Fruit fly (Drosophila melanogaster) whole organism, embryonic: ENCODE measurements around the gene CG43085.
A peak's percentile ranks its signal among the peaks of the same experiment; 100 is the strongest.

ENCODE experiments used
- BEAF-32 ChIP-seq: fragments of 200-800 bp; sonication (Bioruptor generic); optimal IDR thresholded peaks from 3 replicates; lab custom pipeline; 2017; ENCODE audit warnings: missing biosample characterization, missing genetic modification characterization, mild to moderate bottlenecking, moderate library complexity, missing genetic modification reagents
- CG10147 ChIP-seq: fragments of 200-800 bp; sonication (Bioruptor generic); optimal IDR thresholded peaks from 2 replicates; lab custom pipeline; 2019; ENCODE audit warnings: missing biosample characterization, mild to moderate bottlenecking, missing genetic modification characterization, moderate library complexity
- CG10321 ChIP-seq: fragments of 200-800 bp; sonication (Bioruptor generic); IDR thresholded peaks from 2 replicates; pipeline ENCODE4 v1.3.6; 2022; ENCODE audit warnings: missing biosample characterization, missing genetic modification characterization
- CG10565 ChIP-seq: fragments of 200-800 bp; sonication (Bioruptor generic); optimal IDR thresholded peaks from 3 replicates; lab custom pipeline; 2016; ENCODE audit warnings: missing biosample characterization, mild to moderate bottlenecking, missing genetic modification characterization
- CG11085 ChIP-seq: fragments of 200-800 bp; sonication (Bioruptor generic); IDR thresholded peaks from 2 replicates; pipeline ENCODE4 v1.3.6; 2022; ENCODE audit warnings: missing biosample characterization, missing genetic modification characterization
- CG11456 ChIP-seq: fragments of 200-800 bp; sonication (Bioruptor generic); IDR thresholded peaks from 3 replicates; pipeline ENCODE4 v1.3.6; 2022; ENCODE audit warnings: missing biosample characterization, missing genetic modification characterization
- CG11695 ChIP-seq: fragments of 200-800 bp; sonication (Bioruptor generic); IDR thresholded peaks from 3 replicates; pipeline ENCODE4 v1.3.6; 2022; ENCODE audit warnings: missing biosample characterization, missing genetic modification characterization
- CG12219 ChIP-seq: fragments of 200-800 bp; sonication (Bioruptor generic); optimal IDR thresholded peaks from 3 replicates; lab custom pipeline; 2018; ENCODE audit warnings: missing biosample characterization, mild to moderate bottlenecking, missing genetic modification characterization
- CG13123 ChIP-seq: fragments of 200-800 bp; sonication (Bioruptor generic); optimal IDR thresholded peaks from 2 replicates; lab custom pipeline; 2016; ENCODE audit warnings: missing biosample characterization, missing genetic modification characterization
- CG13296 ChIP-seq: fragments of 200-800 bp; sonication (Bioruptor generic); optimal IDR thresholded peaks from 3 replicates; lab custom pipeline; 2018; ENCODE audit warnings: missing biosample characterization, mild to moderate bottlenecking, missing genetic modification characterization
- CG13424 ChIP-seq: fragments of 200-800 bp; sonication (Bioruptor generic); optimal IDR thresholded peaks from 2 replicates; lab custom pipeline; 2019; ENCODE audit warnings: missing biosample characterization, mild to moderate bottlenecking, missing genetic modification characterization, moderate library complexity
- CG14050 ChIP-seq: fragments of 200-800 bp; sonication (Bioruptor generic); IDR thresholded peaks from 3 replicates; pipeline ENCODE4 v1.3.6; 2022; ENCODE audit warnings: missing biosample characterization, missing genetic modification characterization
- CG15073 ChIP-seq: fragments of 200-800 bp; sonication (Bioruptor generic); optimal IDR thresholded peaks from 2 replicates; lab custom pipeline; 2016; ENCODE audit warnings: missing biosample characterization, missing genetic modification characterization
- CG17361 ChIP-seq: fragments of 200-800 bp; sonication (Bioruptor generic); IDR thresholded peaks from 3 replicates; pipeline ENCODE4 v1.3.6; 2022; ENCODE audit warnings: missing biosample characterization, missing genetic modification characterization
- CG18599 ChIP-seq: fragments of 200-800 bp; sonication (Bioruptor generic); optimal IDR thresholded peaks from 3 replicates; lab custom pipeline; 2017; ENCODE audit warnings: missing biosample characterization, missing genetic modification characterization, mild to moderate bottlenecking, moderate library complexity, missing genetic modification reagents
- CG2712 ChIP-seq: fragments of 200-800 bp; optimal IDR thresholded peaks from 3 replicates; lab custom pipeline; 2019; ENCODE audit warnings: missing biosample characterization, mild to moderate bottlenecking, missing genetic modification characterization, moderate library complexity
- CG2889 ChIP-seq: fragments of 200-800 bp; sonication (Bioruptor generic); IDR thresholded peaks from 3 replicates; pipeline ENCODE4 v1.3.6; 2022; ENCODE audit warnings: missing biosample characterization, missing genetic modification characterization
- CG3065 ChIP-seq: fragments of 200-800 bp; sonication (Bioruptor generic); optimal IDR thresholded peaks from 2 replicates; lab custom pipeline; 2016; ENCODE audit warnings: missing biosample characterization, missing genetic modification characterization
- CG31224 ChIP-seq: fragments of 200-800 bp; sonication (Bioruptor generic); IDR thresholded peaks from 2 replicates; pipeline ENCODE4 v1.3.6; 2022; ENCODE audit warnings: missing biosample characterization, missing genetic modification characterization
- CG32532 ChIP-seq: fragments of 200-800 bp; sonication (Bioruptor generic); IDR thresholded peaks from 2 replicates; pipeline ENCODE4 v1.3.6; 2022; ENCODE audit warnings: missing biosample characterization, missing genetic modification characterization
- CG32772 ChIP-seq: fragments of 200-800 bp; sonication (Bioruptor generic); IDR thresholded peaks from 2 replicates; pipeline ENCODE4 v1.3.6; 2022; ENCODE audit warnings: missing biosample characterization, missing genetic modification characterization
- CG3838 ChIP-seq: fragments of 200-800 bp; sonication (Bioruptor generic); optimal IDR thresholded peaks from 3 replicates; lab custom pipeline; 2016; ENCODE audit warnings: missing biosample characterization, missing genetic modification characterization
- CG4424 ChIP-seq: fragments of 200-800 bp; sonication (Bioruptor generic); optimal IDR thresholded peaks from 3 replicates; lab custom pipeline; 2016; ENCODE audit warnings: missing biosample characterization, missing genetic modification characterization
- CG4617 ChIP-seq: fragments of 200-800 bp; sonication (Bioruptor generic); optimal IDR thresholded peaks from 3 replicates; lab custom pipeline; 2016; ENCODE audit warnings: missing biosample characterization, missing genetic modification characterization, borderline replicate concordance
- CG6683 ChIP-seq: fragments of 200-800 bp; sonication (Bioruptor generic); optimal IDR thresholded peaks from 2 replicates; lab custom pipeline; 2017; ENCODE audit warnings: missing biosample characterization, mild to moderate bottlenecking, missing genetic modification characterization, missing genetic modification reagents
- CG6689 ChIP-seq: fragments of 200-800 bp; sonication (Bioruptor generic); IDR thresholded peaks from 2 replicates; pipeline ENCODE4 v1.3.6; 2022; ENCODE audit warnings: missing biosample characterization, missing genetic modification characterization
- CG7357 ChIP-seq: fragments of 200-800 bp; sonication (Bioruptor generic); IDR thresholded peaks from 3 replicates; pipeline ENCODE4 v1.3.6; 2022; ENCODE audit warnings: missing biosample characterization, missing genetic modification characterization
- CG9215 ChIP-seq: fragments of 200-800 bp; sonication (Bioruptor generic); IDR thresholded peaks from 2 replicates; pipeline ENCODE4 v1.3.6; 2022; ENCODE audit warnings: missing biosample characterization, missing genetic modification characterization
- CG9609 ChIP-seq: fragments of 200-800 bp; sonication (Bioruptor generic); optimal IDR thresholded peaks from 3 replicates; lab custom pipeline; 2016; ENCODE audit warnings: missing biosample characterization, missing genetic modification characterization
- CG9727 ChIP-seq: fragments of 200-800 bp; sonication (Bioruptor generic); optimal IDR thresholded peaks from 3 replicates; lab custom pipeline; 2017; ENCODE audit warnings: missing biosample characterization, mild to moderate bottlenecking, missing genetic modification characterization
- Dip2 ChIP-seq: fragments of 200-800 bp; sonication (Bioruptor generic); IDR thresholded peaks from 2 replicates; pipeline ENCODE4 v1.3.6; 2022; ENCODE audit warnings: missing biosample characterization, missing genetic modification characterization
- Dref ChIP-seq: fragments of 200-800 bp; sonication (Bioruptor generic); IDR thresholded peaks from 2 replicates; pipeline ENCODE4 v1.3.6; 2022; ENCODE audit warnings: missing biosample characterization, missing genetic modification characterization
- Ets65A ChIP-seq: fragments of 200-800 bp; sonication (Bioruptor generic); peaks from one replicate; lab custom pipeline; 2016; ENCODE audit warnings: missing biosample characterization, missing genetic modification characterization
- HLH4C ChIP-seq: fragments of 200-800 bp; sonication (Bioruptor generic); IDR thresholded peaks from 3 replicates; pipeline ENCODE4 v1.3.6; 2022; ENCODE audit warnings: missing biosample characterization, missing genetic modification characterization; ENCODE audit not compliant: partially characterized antibody
- Hr51 ChIP-seq, 2 experiments: fragments of 200-800 bp; sonication (Bioruptor generic); optimal IDR thresholded peaks; 2 replicates in 1 of 2; 3 replicates in 1 of 2; lab custom pipeline; 2016 to 2018; ENCODE audit warnings: missing biosample characterization in 2 of 2, missing genetic modification characterization in 2 of 2, mild to moderate bottlenecking in 1 of 2, moderate library complexity in 1 of 2
- Jarid2 ChIP-seq: fragments of 200-800 bp; sonication (Bioruptor generic); optimal IDR thresholded peaks from 3 replicates; lab custom pipeline; 2017; ENCODE audit warnings: mild to moderate bottlenecking, missing biosample characterization, missing genetic modification reagents, missing genetic modification characterization
- Meics ChIP-seq: fragments of 200-800 bp; sonication (Bioruptor generic); optimal IDR thresholded peaks from 2 replicates; lab custom pipeline; 2017; ENCODE audit warnings: missing biosample characterization, mild to moderate bottlenecking, missing genetic modification characterization
- Oli ChIP-seq: fragments of 200-800 bp; sonication (Bioruptor generic); optimal IDR thresholded peaks from 2 replicates; lab custom pipeline; 2018; ENCODE audit warnings: missing biosample characterization, mild to moderate bottlenecking, missing genetic modification characterization, moderate library complexity
- Side ChIP-seq: fragments of 200-800 bp; sonication (Bioruptor generic); optimal IDR thresholded peaks from 2 replicates; lab custom pipeline; 2016; ENCODE audit warnings: missing biosample characterization, missing genetic modification characterization
- btn ChIP-seq: fragments of 200-800 bp; sonication (Bioruptor generic); optimal IDR thresholded peaks from 2 replicates; lab custom pipeline; 2016; ENCODE audit warnings: missing biosample characterization, missing genetic modification characterization
- caup ChIP-seq: fragments of 200-800 bp; sonication (Bioruptor generic); optimal IDR thresholded peaks from 3 replicates; lab custom pipeline; 2017; ENCODE audit warnings: missing biosample characterization, mild to moderate bottlenecking, missing genetic modification characterization, moderate library complexity; ENCODE audit not compliant: severe bottlenecking
- chif ChIP-seq, 2 experiments: fragments of 200-800 bp; sonication (Bioruptor generic); optimal IDR thresholded peaks; 3 replicates each; lab custom pipeline; 2016; ENCODE audit warnings: missing biosample characterization in 2 of 2, missing genetic modification characterization in 2 of 2
- crc ChIP-seq: fragments of 200-800 bp; sonication (Bioruptor generic); optimal IDR thresholded peaks from 2 replicates; lab custom pipeline; 2016; ENCODE audit warnings: missing biosample characterization, missing genetic modification characterization
- dm ChIP-seq: fragments of 200-800 bp; sonication (Bioruptor generic); optimal IDR thresholded peaks from 3 replicates; lab custom pipeline; 2016; ENCODE audit warnings: missing biosample characterization, missing genetic modification characterization
- fd102C ChIP-seq: fragments of 200-800 bp; sonication (Bioruptor generic); optimal IDR thresholded peaks from 2 replicates; lab custom pipeline; 2018; ENCODE audit warnings: missing biosample characterization, mild to moderate bottlenecking, missing genetic modification characterization, moderate library complexity
- h ChIP-seq: fragments of >200 bp; optimal IDR thresholded peaks from 2 replicates; lab custom pipeline; 2017
- ken ChIP-seq: fragments of 200-800 bp; sonication (Bioruptor generic); IDR thresholded peaks from 3 replicates; pipeline ENCODE4 v1.3.6; 2022; ENCODE audit warnings: missing biosample characterization, missing genetic modification characterization
- maf-S ChIP-seq: fragments of 200-800 bp; sonication (Bioruptor generic); optimal IDR thresholded peaks from 2 replicates; lab custom pipeline; 2016; ENCODE audit warnings: missing biosample characterization, missing genetic modification characterization
- mirr ChIP-seq: fragments of 200-800 bp; sonication (Bioruptor generic); optimal IDR thresholded peaks from 3 replicates; lab custom pipeline; 2018; ENCODE audit warnings: missing biosample characterization, mild to moderate bottlenecking, missing genetic modification characterization
- tna ChIP-seq: fragments of 200-800 bp; sonication (Bioruptor generic); IDR thresholded peaks from 2 replicates; pipeline ENCODE4 v1.3.6; 2022; ENCODE audit warnings: missing biosample characterization, missing genetic modification characterization; ENCODE audit not compliant: partially characterized antibody
- zen ChIP-seq: fragments of 200-800 bp; sonication (Bioruptor generic); optimal IDR thresholded peaks from 3 replicates; lab custom pipeline; 2018; ENCODE audit warnings: missing biosample characterization, mild to moderate bottlenecking, missing genetic modification characterization, moderate library complexity

Gene CG43085

dm6 chr3L:17655837-17656308 lies 9.3 kb upstream of the CG43085 start (continued):
- TF ChIP-seq CG4424 (no peak), dm (GFP tag; lab: Kevin White, UChicago) (peak; percentile 4), maf-S (GFP tag; lab: Kevin White, UChicago) (no peak), CG4617 (GFP tag; lab: Kevin White, UChicago) (no peak), CG14050 (GFP tag; lab: Robert Waterston, UW) (no peak), caup (GFP tag; lab: Kevin White, UChicago) (peak; percentile 82), CG11085 (GFP tag; lab: Robert Waterston, UW) (no peak), tna (0 out of 2 replicates have a peak, but pooled peaks have one; percentile 29), CG11456 (GFP tag; lab: Robert Waterston, UW) (no peak), zen (tag; lab: Kevin White, UChicago) (no peak), CG3838 (no peak), CG13123 (no peak), CG7357 (no peak), Side (GFP tag; lab: Kevin White, UChicago) (no peak), CG2712 (tag; lab: Kevin White, UChicago) (no peak), CG10147 (peak; percentile 37), crc (GFP tag; lab: Kevin White, UChicago) (no peak), CG32532 (GFP tag; lab: Robert Waterston, UW) (peak; percentile 42), CG9215 (no peak), CG13424 (tag; lab: Kevin White, UChicago) (peak; percentile 39), CG10565 (GFP tag; lab: Kevin White, UChicago) (no peak), Dref (GFP tag; lab: Robert Waterston, UW) (no peak), Ets65A (GFP tag; lab: Kevin White, UChicago) (peak; percentile 63), CG6683 (peak; percentile 55), CG2889 (GFP tag; lab: Robert Waterston, UW) (0 out of 3 replicates have a peak, but pooled peaks have one; percentile 20), CG17361 (no peak), Dip2 (GFP tag; lab: Robert Waterston, UW) (no peak), CG3065 (GFP tag; lab: Kevin White, UChicago) (no peak), Jarid2 (peak; percentile 27), Oli (tag; lab: Kevin White, UChicago) (no peak), CG12219 (GFP tag; lab: Kevin White, UChicago) (peak; percentile 44), h (lab: Kevin White, UChicago) (no peak), CG15073 (GFP tag; lab: Kevin White, UChicago) (no peak), chif (GFP tag; optimal IDR thresholded peaks at IDR 0.05; lab: Kevin White, UChicago) (no peak), mirr (GFP tag; lab: Kevin White, UChicago) (peak; percentile 53), CG11695 (GFP tag; lab: Robert Waterston, UW) (0 out of 3 replicates have a peak, but pooled peaks have one; percentile 23), Hr51 (GFP tag; optimal IDR thresholded peaks at IDR 0.05; lab: Kevin White, UChicago) (peak; percentile 18 to 21), ken (GFP tag; lab: Robert Waterston, UW) (no peak), HLH4C (GFP tag; lab: Robert Waterston, UW) (0 out of 3 replicates have a peak, but pooled peaks have one; percentile 16), CG6689 (GFP tag; lab: Robert Waterston, UW) (no peak), CG18599 (peak; percentile 83), fd102C (GFP tag; lab: Kevin White, UChicago) (no peak), CG13296 (GFP tag; lab: Kevin White, UChicago) (peak; percentile 67), CG9727 (GFP tag; lab: Kevin White, UChicago) (peak; percentile 31), CG31224 (GFP tag; lab: Robert Waterston, UW) (peak; percentile 43; the same call in 1 of the 2 replicates), CG32772 (GFP tag; lab: Robert Waterston, UW) (no peak), btn (no peak), Meics (GFP tag; lab: Kevin White, UChicago) (peak; percentile 68), CG10321 (GFP tag; lab: Robert Waterston, UW) (no peak), BEAF-32 (GFP tag; lab: Kevin White, UChicago) (no peak), CG9609 (GFP tag; lab: Kevin White, UChicago) (no peak)
